Worm (Caenorhabditis elegans): ENCODE results near the gene Y67D8B.2.
"Not testable (repeated sequence)": the region's sequence is repeated elsewhere in the genome, so short reads cannot be mapped to it uniquely, and the experiment has no call there.

Gene Y67D8B.2

ce11 chrIV:3196367-3196766 lies 5.0 kb upstream of the Y67D8B.2 start:
- TF ChIP-seq ces-1 (GFP tag; optimal IDR thresholded peaks at IDR 0.05) (no peak), nhr-76 (tag; optimal IDR thresholded peaks at IDR 0.05) (no peak), sptf-1 (tag; optimal IDR thresholded peaks at IDR 0.05) (no peak), M03D4.4 (tag; optimal IDR thresholded peaks at IDR 0.05) (no peak), unc-120 (tag; optimal IDR thresholded peaks at IDR 0.05; ENCODE audit: poor library complexity, severe bottlenecking) (no peak), ztf-11 (tag; optimal IDR thresholded peaks at IDR 0.05) (no peak), snpc-4 (tag; optimal IDR thresholded peaks at IDR 0.05) (no peak), hlh-1 (tag; optimal IDR thresholded peaks at IDR 0.05) (no peak), ceh-83 (GFP tag; optimal IDR thresholded peaks at IDR 0.05) (no peak), nhr-237 (tag; optimal IDR thresholded peaks at IDR 0.05) (no peak), lin-13 (tag; optimal IDR thresholded peaks at IDR 0.05) (no peak), ceh-43 (GFP tag; optimal IDR thresholded peaks at IDR 0.05) (no peak), mab-5 (tag; optimal IDR thresholded peaks at IDR 0.05) (no peak), pha-4 (tag; optimal IDR thresholded peaks at IDR 0.05) (no peak), ham-2 (GFP tag; optimal IDR thresholded peaks at IDR 0.05) (no peak)

ce11 chrIV:3182920-3183319 lies 8.4 kb downstream of the Y67D8B.2 start:
- no peak for TF ChIP-seq ham-2 (GFP tag; optimal IDR thresholded peaks at IDR 0.05)
- TF ChIP-seq elt-1 (tag; optimal IDR thresholded peaks at IDR 0.05; ENCODE audit: borderline replicate concordance, insufficient read depth), result no peak
- TF ChIP-seq lin-13 (tag; optimal IDR thresholded peaks at IDR 0.05), result no peak
- no peak for TF ChIP-seq lsy-2 (tag; optimal IDR thresholded peaks at IDR 0.05)
- TF ChIP-seq nhr-28 (tag; optimal IDR thresholded peaks at IDR 0.05), result no peak
- TF ChIP-seq snpc-4 (tag; optimal IDR thresholded peaks at IDR 0.05), result no peak

- TF ChIP-seq sptf-1 (tag; optimal IDR thresholded peaks at IDR 0.05) (peak; percentile 66), pha-4 (tag; optimal IDR thresholded peaks at IDR 0.05) (no peak)
Measured at ce11 chrIV:3176067-3176758, 15.2 kb downstream of the Y67D8B.2 start, which contains the start of gene nlp-81. nlp-81 (minus strand) TSS chrIV:3176117.

ce11 chrIV:3172510-3172909 lies 18.9 kb downstream of the Y67D8B.2 start, which contains the start of gene Y67D8B.1:
Y67D8B.1 (minus strand) TSS chrIV:3172610.
- TF ChIP-seq nhr-2 (tag; optimal IDR thresholded peaks at IDR 0.05); ham-2 (GFP tag; optimal IDR thresholded peaks at IDR 0.05); nhr-28 (tag; optimal IDR thresholded peaks at IDR 0.05): not testable (repeated sequence)

ce11 chrIV:3168656-3169216 lies 22.6 kb downstream of the Y67D8B.2 start:
- TF ChIP-seq hlh-1 (tag; optimal IDR thresholded peaks at IDR 0.05) (peak; percentile 93), flh-1 (GFP tag; optimal IDR thresholded peaks at IDR 0.05) (no peak), unc-120 (tag; optimal IDR thresholded peaks at IDR 0.05; ENCODE audit: poor library complexity, severe bottlenecking) (peak; percentile 79), unc-62 (GFP tag; optimal IDR thresholded peaks at IDR 0.05) (peak; percentile 49), ztf-11 (tag; optimal IDR thresholded peaks at IDR 0.05) (no peak)

ce11 chrIV:3166896-3167295 lies 24.5 kb downstream of the Y67D8B.2 start:
- TF ChIP-seq unc-120 (tag; optimal IDR thresholded peaks at IDR 0.05; ENCODE audit: poor library complexity, severe bottlenecking) (no peak), mls-2 (tag; optimal IDR thresholded peaks at IDR 0.05) (no peak), nhr-76 (tag; optimal IDR thresholded peaks at IDR 0.05) (no peak), ztf-11 (tag; optimal IDR thresholded peaks at IDR 0.05) (no peak), nhr-12 (tag; optimal IDR thresholded peaks at IDR 0.05) (no peak)

- TF ChIP-seq mep-1 (tag; optimal IDR thresholded peaks at IDR 0.05) (no peak), sptf-1 (tag; optimal IDR thresholded peaks at IDR 0.05) (peak; percentile 5)
Measured at ce11 chrIV:3165365-3165764, 26.0 kb downstream of the Y67D8B.2 start.

- TF ChIP-seq lin-13 (tag; optimal IDR thresholded peaks at IDR 0.05) (no peak), ceh-43 (GFP tag; optimal IDR thresholded peaks at IDR 0.05) (no peak), mep-1 (tag; optimal IDR thresholded peaks at IDR 0.05) (no peak), sem-2 (GFP tag; optimal IDR thresholded peaks at IDR 0.05) (no peak), sptf-1 (tag; optimal IDR thresholded peaks at IDR 0.05) (peak; percentile 4), nhr-76 (tag; optimal IDR thresholded peaks at IDR 0.05) (no peak), bed-3 (GFP tag; optimal IDR thresholded peaks at IDR 0.05) (no peak), elt-1 (tag; optimal IDR thresholded peaks at IDR 0.05; ENCODE audit: borderline replicate concordance, insufficient read depth) (no peak), unc-120 (tag; optimal IDR thresholded peaks at IDR 0.05; ENCODE audit: poor library complexity, severe bottlenecking) (peak; percentile 63), elt-3 (tag; optimal IDR thresholded peaks at IDR 0.05) (no peak), hlh-1 (tag; optimal IDR thresholded peaks at IDR 0.05) (peak; percentile 41), ztf-11 (tag; optimal IDR thresholded peaks at IDR 0.05) (no peak), zip-8 (tag; optimal IDR thresholded peaks at IDR 0.05) (no peak), mls-2 (tag; optimal IDR thresholded peaks at IDR 0.05) (no peak), tbx-8 (GFP tag; optimal IDR thresholded peaks at IDR 0.05) (no peak), pha-4 (tag; optimal IDR thresholded peaks at IDR 0.05) (no peak), drap-1 (GFP tag; optimal IDR thresholded peaks at IDR 0.05) (no peak), cnd-1 (tag; optimal IDR thresholded peaks at IDR 0.05) (no peak), lsy-2 (tag; optimal IDR thresholded peaks at IDR 0.05) (no peak), M03D4.4 (tag; optimal IDR thresholded peaks at IDR 0.05) (no peak), ceh-39 (tag; optimal IDR thresholded peaks at IDR 0.05) (no peak), nhr-28 (tag; optimal IDR thresholded peaks at IDR 0.05) (no peak)
Measured at ce11 chrIV:3163562-3163961, 27.8 kb downstream of the Y67D8B.2 start.
